Worm (Caenorhabditis elegans): ENCODE measurements around the gene ZK632.14.

The ZK632.14 gene

ce11 chrIII:9830502-9830901 lies 17.3 kb downstream of the ZK632.14 start, which contains the start of gene ZK632.12:
Gene ZK632.12, plus strand, starts transcription at chrIII:9830802.
- TF ChIP-seq mes-4 (tag; optimal IDR thresholded peaks at IDR 0.05) (no peak), ama-1 (optimal IDR thresholded peaks at IDR 0.05) (no peak), ama-1 (GFP tag; optimal IDR thresholded peaks at IDR 0.05) (no peak), tlf-1 (GFP tag; optimal IDR thresholded peaks at IDR 0.05) (no peak), C17E4.6 (GFP tag; IDR thresholded peaks at IDR 0.05) (no peak), let-526 (GFP tag; IDR thresholded peaks at IDR 0.05) (no peak), dox-1 (GFP tag; IDR thresholded peaks at IDR 0.05) (no peak), zfh-2 (GFP tag; conservative IDR thresholded peaks at IDR 0.05) (no peak), lin-40 (tag; optimal IDR thresholded peaks at IDR 0.05) (no peak), nfya-2 (GFP tag; IDR thresholded peaks at IDR 0.05) (no peak), ceh-40 (GFP tag; IDR thresholded peaks at IDR 0.05) (no peak)

DNA sequence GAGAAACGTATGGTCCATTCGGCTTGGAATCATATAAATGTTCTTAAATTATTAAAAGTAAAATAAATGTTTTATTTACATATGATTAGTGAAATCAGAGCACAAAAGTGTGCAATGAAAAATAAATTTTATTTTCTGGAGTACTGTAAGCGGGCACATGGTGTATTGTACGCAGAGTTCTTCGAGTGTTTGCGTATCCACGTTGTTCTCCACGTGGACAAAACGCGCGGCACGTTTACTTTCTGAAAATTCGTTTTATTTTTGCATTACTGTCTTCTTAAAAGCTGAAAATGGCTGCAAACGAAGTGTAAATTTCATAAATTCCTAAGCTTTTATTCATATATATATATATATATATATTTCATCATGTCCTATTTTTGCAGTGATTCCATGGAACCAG lies 19.3 kb downstream of the ZK632.14 start:
- TF ChIP-seq repo-1 (tag; optimal IDR thresholded peaks at IDR 0.05) (no peak), D2030.7 (GFP tag; IDR thresholded peaks at IDR 0.05) (peak; percentile 20; the same call in 1 of the 2 replicates), attf-3 (GFP tag; conservative IDR thresholded peaks at IDR 0.05) (no peak), mcd-1 (GFP tag; IDR thresholded peaks at IDR 0.05) (no peak), B0261.1 (tag; optimal IDR thresholded peaks at IDR 0.05) (no peak), hmg-20 (GFP tag; IDR thresholded peaks at IDR 0.05) (no peak), ceh-79 (tag; optimal IDR thresholded peaks at IDR 0.05) (no peak), lir-1 (GFP tag; conservative IDR thresholded peaks at IDR 0.05) (no peak), sdz-38 (tag; optimal IDR thresholded peaks at IDR 0.05) (no peak), lsy-27 (tag; optimal IDR thresholded peaks at IDR 0.05; ENCODE audit: borderline replicate concordance, insufficient read depth) (no peak), unc-130 (GFP tag; optimal IDR thresholded peaks at IDR 0.05) (peak; percentile 43), madf-6 (GFP tag; IDR thresholded peaks at IDR 0.05) (peak; percentile 59; the same call in 1 of the 2 replicates), unc-62 (GFP tag; optimal IDR thresholded peaks at IDR 0.05) (no peak), ztf-22 (GFP tag; optimal IDR thresholded peaks at IDR 0.05) (no peak), F33H1.4 (GFP tag; IDR thresholded peaks at IDR 0.05) (peak; percentile 52), snpc-4 (GFP tag; optimal IDR thresholded peaks at IDR 0.05) (no peak), snpc-4 (tag; optimal IDR thresholded peaks at IDR 0.05) (peak in 1 of 4 experiments; percentile 11), attf-5 (GFP tag; optimal IDR thresholded peaks at IDR 0.05) (no peak), chd-7 (tag; optimal IDR thresholded peaks at IDR 0.05) (no peak), lsl-1 (GFP tag; optimal IDR thresholded peaks at IDR 0.05) (peak; percentile 83), madf-8 (GFP tag; conservative IDR thresholded peaks at IDR 0.05) (peak; percentile 52)

DNA sequence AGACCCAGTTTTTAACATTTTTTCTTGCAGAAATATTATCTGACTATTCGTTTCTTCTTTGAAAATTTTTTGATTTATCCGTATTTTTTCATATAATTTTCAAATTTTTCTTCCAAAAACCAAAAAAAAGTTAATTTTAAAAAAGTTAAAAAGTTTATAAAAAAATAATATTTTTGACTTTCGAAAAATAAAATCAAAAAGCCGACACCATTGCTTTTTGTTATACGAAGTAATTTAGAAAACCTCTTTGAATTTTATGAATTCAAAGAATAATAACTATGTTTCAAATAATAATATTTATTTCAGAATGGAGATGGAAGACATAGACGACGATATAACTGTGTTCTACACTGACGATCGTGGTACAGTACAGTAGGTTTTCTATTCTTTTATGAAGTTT lies 21.6 kb downstream of the ZK632.14 start, which contains the start of gene K11H3.8:
Gene K11H3.8, plus strand, starts transcription at position 301 of the 400 bp plus-strand sequence.
- TF ChIP-seq dpff-1 (tag; optimal IDR thresholded peaks at IDR 0.05) (no peak), ztf-28 (GFP tag; IDR thresholded peaks at IDR 0.05) (no peak), ets-4 (GFP tag; optimal IDR thresholded peaks at IDR 0.05) (no peak), nhr-27 (tag; optimal IDR thresholded peaks at IDR 0.05) (no peak), sptf-2 (GFP tag; optimal IDR thresholded peaks at IDR 0.05) (no peak), attf-3 (GFP tag; conservative IDR thresholded peaks at IDR 0.05) (no peak), ceh-27 (GFP tag; optimal IDR thresholded peaks at IDR 0.05) (no peak), nfya-1 (tag; optimal IDR thresholded peaks at IDR 0.05; ENCODE audit: borderline replicate concordance, insufficient read depth) (no peak), ztf-6 (GFP tag; IDR thresholded peaks at IDR 0.05) (no peak), egl-44 (GFP tag; IDR thresholded peaks at IDR 0.05) (no peak), ama-1 (optimal IDR thresholded peaks at IDR 0.05) (no peak), ama-1 (GFP tag; optimal IDR thresholded peaks at IDR 0.05) (no peak), aptf-3 (GFP tag; IDR thresholded peaks at IDR 0.05) (no peak), nhr-179 (tag; optimal IDR thresholded peaks at IDR 0.05) (no peak)
